Worm (Caenorhabditis elegans) whole organism, L2 larva: ENCODE measurements around the gene B0281.6.

Experiments used
- lin-11 ChIP-seq: fragments of 150-350 bp; sonication (generic microtip); optimal IDR thresholded peaks from 2 replicates; lab custom pipeline; 2014; ENCODE audit warnings: missing biosample characterization, missing genetic modification characterization, inconsistent platforms, mixed read lengths
- lin-39 ChIP-seq: fragments of 150-350 bp; optimal IDR thresholded peaks from 2 replicates; lab custom pipeline; 2014; ENCODE audit warnings: missing biosample characterization, missing genetic modification reagents, missing genetic modification characterization
- nhr-6 ChIP-seq: fragments of 150-350 bp; optimal IDR thresholded peaks from 2 replicates; lab custom pipeline; 2014; ENCODE audit warnings: missing biosample characterization, missing genetic modification characterization

- TF ChIP-seq nhr-6 = no peak
- TF ChIP-seq lin-11 (tag; lab: Kevin White, UChicago) = no peak
- TF ChIP-seq lin-39 = no peak
Observed at ce11 chrII:2284703-2285102, 17.5 kb downstream of the B0281.6 start.
